Worm (Caenorhabditis elegans): ENCODE data around the gene srgp-1.

DNA sequence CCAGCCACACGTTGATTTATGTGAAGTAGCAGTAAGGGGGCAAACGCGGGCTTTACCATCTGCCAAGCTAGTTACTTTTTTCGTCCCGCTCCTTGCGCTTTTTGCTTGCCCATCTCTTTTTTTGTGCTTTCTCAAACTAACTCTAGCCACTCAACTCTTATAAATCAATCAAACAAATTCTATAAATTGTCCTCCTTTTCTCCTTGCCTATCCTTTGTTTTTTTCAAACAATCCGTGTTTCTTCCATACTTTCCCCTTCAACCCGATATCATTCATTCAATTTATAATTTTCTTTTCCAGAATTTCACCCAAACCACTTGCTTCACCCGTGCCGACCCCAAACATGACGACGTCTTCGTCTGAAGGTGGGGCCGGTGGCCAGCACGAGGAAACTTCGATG, at the start of gene srgp-1:
- TF ChIP-seq ztf-29 (GFP tag; IDR thresholded peaks at IDR 0.05) (no peak), med-1 (GFP tag; optimal IDR thresholded peaks at IDR 0.05; ENCODE audit: insufficient read depth) (no peak), tab-1 (GFP tag; IDR thresholded peaks at IDR 0.05) (no peak), flt-1 (GFP tag; IDR thresholded peaks at IDR 0.05) (no peak), ref-1 (GFP tag; conservative IDR thresholded peaks at IDR 0.05) (no peak), ztf-23 (GFP tag; IDR thresholded peaks at IDR 0.05) (no peak), cog-1 (tag; optimal IDR thresholded peaks at IDR 0.05) (no peak)
